Worm (Caenorhabditis elegans) whole organism, early embryonic: Measurements from ENCODE around the gene iff-2.

Experiments used
- ets-7 ChIP-seq: sonication (generic microtip); optimal IDR thresholded peaks from 2 replicates; lab custom pipeline; 2016; ENCODE audit warnings: missing genotype, missing genetic modification characterization, missing compliant biosample characterization
- hmbx-1 ChIP-seq: sonication (generic microtip); optimal IDR thresholded peaks from 2 replicates; lab custom pipeline; 2016; ENCODE audit warnings: mild to moderate bottlenecking, missing genetic modification characterization, missing compliant biosample characterization
- hmg-4 ChIP-seq: fragments of 200-800 bp; sonication (Bioruptor generic); optimal IDR thresholded peaks from 2 replicates; lab custom pipeline; 2018; ENCODE audit warnings: mild to moderate bottlenecking, missing genetic modification characterization, missing compliant biosample characterization

DNA sequence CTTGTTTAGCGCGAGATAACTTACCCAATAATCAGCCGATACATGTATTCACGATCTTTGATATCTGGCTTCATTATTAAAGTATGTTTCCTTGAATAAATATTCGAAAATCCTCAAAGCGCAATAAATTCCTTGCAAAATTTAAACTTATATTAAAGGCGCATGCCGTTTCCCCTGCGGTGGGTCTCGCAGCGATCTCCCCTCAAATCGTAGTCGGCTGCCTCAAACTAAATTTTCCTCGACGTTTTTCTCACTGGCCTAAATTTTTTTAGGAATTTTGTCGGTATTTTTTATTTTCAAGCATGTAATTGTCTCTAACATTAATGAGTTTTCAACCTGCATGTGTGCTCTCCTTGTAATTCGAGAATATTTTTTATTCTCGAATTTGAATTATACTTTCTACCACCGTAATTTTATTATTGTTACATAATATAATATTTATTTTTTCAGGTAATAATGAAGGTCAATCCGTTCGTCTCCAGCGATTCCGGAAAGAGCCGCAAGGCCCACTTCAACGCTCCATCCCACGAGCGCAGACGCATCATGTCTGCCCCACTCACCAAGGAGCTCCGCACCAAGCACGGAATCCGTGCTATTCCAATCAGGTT lies 41.3 kb upstream of the iff-2 start, which contains the start of the genes cpf-1 and rpl-26:
- no peak for TF ChIP-seq hmbx-1 (tag; lab: Kevin White, UChicago)
- TF ChIP-seq hmg-4, result no peak
- TF ChIP-seq ets-7, result no peak
